Worm (Caenorhabditis elegans): Measurements from ENCODE around the gene T27E7.1.

DNA sequence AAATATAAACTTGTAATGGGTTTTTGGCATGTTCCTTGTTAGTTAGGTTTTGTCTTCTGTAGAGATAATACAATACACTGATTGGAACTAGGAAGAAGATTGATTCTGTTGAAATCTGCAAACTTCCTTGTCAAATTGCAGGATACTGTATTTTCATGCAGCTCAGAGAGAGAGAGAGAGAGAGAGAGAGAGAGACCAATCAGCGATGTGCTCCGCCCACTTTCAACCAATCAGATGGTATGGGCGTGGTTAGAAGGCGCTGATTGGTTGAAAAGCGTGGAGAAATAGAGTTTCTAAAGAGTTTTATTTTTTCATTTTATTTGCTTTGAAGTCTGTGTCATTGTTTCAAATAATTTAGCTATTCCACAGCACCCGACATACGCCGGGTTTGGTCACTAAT, 27.7 kb downstream of the T27E7.1 start:
- no peak for TF ChIP-seq him-1 (tag; optimal IDR thresholded peaks at IDR 0.05)
- no peak for TF ChIP-seq dao-5 (tag; optimal IDR thresholded peaks at IDR 0.05)
- no peak for TF ChIP-seq W03F9.2 (tag; optimal IDR thresholded peaks at IDR 0.05)

Measured in whole organism, L4/young adult.